Worm (Caenorhabditis elegans) whole organism, midembryonic: Measurements from ENCODE around the gene Y49F6B.13.

Experiments used
- cog-1 ChIP-seq: sonication (generic microtip); optimal IDR thresholded peaks from 2 replicates; lab custom pipeline; 2016; ENCODE audit warnings: missing genetic modification characterization, missing compliant biosample characterization
- flt-1 ChIP-seq: fragments of 200-800 bp; sonication (Bioruptor generic); IDR thresholded peaks from 2 replicates; pipeline ENCODE4 v1.3.6; 2022; ENCODE audit warnings: missing genetic modification characterization, missing compliant biosample characterization
- klf-2 ChIP-seq: fragments of 200-800 bp; sonication (Bioruptor generic); conservative IDR thresholded peaks from 2 replicates; pipeline ENCODE4 v1.3.6; 2022; ENCODE audit warnings: missing genetic modification reagents, missing genetic modification characterization, missing compliant biosample characterization
- med-1 ChIP-seq: sonication (generic microtip); optimal IDR thresholded peaks from 2 replicates; lab custom pipeline; 2017; ENCODE audit warnings: missing genetic modification characterization, mild to moderate bottlenecking, missing compliant biosample characterization, antibody characterized with exemption, missing genetic modification reagents; ENCODE audit not compliant: insufficient read depth
- tab-1 ChIP-seq: fragments of 200-800 bp; sonication (Bioruptor generic); IDR thresholded peaks from 2 replicates; pipeline ENCODE4 v1.3.6; 2022; ENCODE audit warnings: missing genetic modification characterization, missing compliant biosample characterization
- ztf-29 ChIP-seq: fragments of 200-800 bp; sonication (Bioruptor generic); IDR thresholded peaks from 2 replicates; pipeline ENCODE4 v1.3.6; 2022; ENCODE audit warnings: missing genetic modification reagents, missing genetic modification characterization, missing compliant biosample characterization

DNA sequence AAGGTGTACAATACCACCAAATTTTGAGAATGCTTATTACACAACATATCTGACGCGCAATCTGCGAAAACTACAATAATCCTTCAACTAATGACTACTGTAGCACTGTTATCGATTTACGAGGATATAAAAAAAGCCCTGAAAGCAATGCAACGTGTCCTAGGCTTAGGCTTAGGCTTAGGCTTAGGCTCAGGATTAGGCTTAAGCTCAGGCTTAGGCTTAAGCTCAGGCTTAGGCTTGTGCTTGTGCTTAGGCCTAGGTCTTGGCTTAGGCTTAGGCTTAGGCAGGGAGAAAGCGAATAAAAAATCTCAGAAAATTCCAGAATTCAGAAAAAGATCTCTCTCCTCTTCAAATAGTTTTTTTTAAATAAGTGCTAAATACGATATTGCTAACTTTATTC, 12.3 kb downstream of the Y49F6B.13 start:
- TF ChIP-seq ztf-29 (no peak), flt-1 (GFP tag; lab: Robert Waterston, UW) (no peak), cog-1 (tag; lab: Kevin White, UChicago) (no peak), med-1 (no peak), tab-1 (GFP tag; lab: Robert Waterston, UW) (no peak), klf-2 (no peak)
